Worm (Caenorhabditis elegans) whole organism, L2 larva: ENCODE results near the gene tmem-258.

Source experiments
- C34F6.9 ChIP-seq: fragments of 150-350 bp; optimal IDR thresholded peaks from 2 replicates; lab custom pipeline; 2014; ENCODE audit warnings: missing biosample characterization, missing genetic modification characterization
- F13H6.1 ChIP-seq: sonication (generic microtip); optimal IDR thresholded peaks from 2 replicates; lab custom pipeline; 2016; ENCODE audit warnings: missing genetic modification characterization, missing compliant biosample characterization
- R02D3.7 ChIP-seq: fragments of 150-350 bp; optimal IDR thresholded peaks from 2 replicates; lab custom pipeline; 2014; ENCODE audit warnings: missing biosample characterization, missing genetic modification characterization
- ZK546.5 ChIP-seq: sonication (generic microtip); optimal IDR thresholded peaks from 2 replicates; lab custom pipeline; 2017; ENCODE audit warnings: missing biosample characterization, missing genetic modification characterization
- alr-1 ChIP-seq: fragments of 150-350 bp; optimal IDR thresholded peaks from 2 replicates; lab custom pipeline; 2014; ENCODE audit warnings: missing biosample characterization, missing genetic modification characterization
- blmp-1 ChIP-seq: sonication (generic microtip); optimal IDR thresholded peaks from 2 replicates; lab custom pipeline; 2017; ENCODE audit warnings: missing genetic modification characterization, mild to moderate bottlenecking, missing compliant biosample characterization, antibody characterized with exemption, moderate library complexity; ENCODE audit not compliant: insufficient read depth
- ceh-16 ChIP-seq: fragments of 150-350 bp; optimal IDR thresholded peaks from 2 replicates; lab custom pipeline; 2014; ENCODE audit warnings: missing biosample characterization, missing genetic modification characterization
- crh-2 ChIP-seq: sonication (generic microtip); optimal IDR thresholded peaks from 2 replicates; lab custom pipeline; 2017; ENCODE audit warnings: missing biosample characterization, missing genetic modification characterization
- dmd-4 ChIP-seq: sonication (generic microtip); optimal IDR thresholded peaks from 2 replicates; lab custom pipeline; 2017; ENCODE audit warnings: missing biosample characterization, missing genetic modification characterization
- egl-27 ChIP-seq: sonication (generic microtip); optimal IDR thresholded peaks from 3 replicates; lab custom pipeline; 2017; ENCODE audit warnings: missing biosample characterization, missing genetic modification reagents, missing genetic modification characterization
- fos-1 ChIP-seq: fragments of 150-350 bp; optimal IDR thresholded peaks from 2 replicates; lab custom pipeline; 2014; ENCODE audit warnings: missing biosample characterization, missing genetic modification characterization
- gmeb-1 ChIP-seq: fragments of 150-350 bp; optimal IDR thresholded peaks from 2 replicates; lab custom pipeline; 2014; ENCODE audit warnings: missing biosample characterization, missing genetic modification characterization
- lin-11 ChIP-seq: fragments of 150-350 bp; sonication (generic microtip); optimal IDR thresholded peaks from 2 replicates; lab custom pipeline; 2014; ENCODE audit warnings: missing biosample characterization, missing genetic modification characterization, inconsistent platforms, mixed read lengths
- lin-39 ChIP-seq: fragments of 150-350 bp; optimal IDR thresholded peaks from 2 replicates; lab custom pipeline; 2014; ENCODE audit warnings: missing biosample characterization, missing genetic modification reagents, missing genetic modification characterization
- lsy-2 ChIP-seq, 2 experiments: fragments of 150-350 bp in 1 of 2; sonication (generic microtip) in 1 of 2; optimal IDR thresholded peaks; 2 replicates each; lab custom pipeline; 2014 to 2017; ENCODE audit warnings: missing biosample characterization in 2 of 2, missing genetic modification characterization in 2 of 2
- mbf-1 ChIP-seq: sonication (generic microtip); optimal IDR thresholded peaks from 2 replicates; lab custom pipeline; 2017; ENCODE audit warnings: missing biosample characterization, missing genetic modification characterization
- mdl-1 ChIP-seq, 2 experiments: fragments of 150-350 bp in 1 of 2; sonication (generic microtip) in 1 of 2; optimal IDR thresholded peaks; 2 replicates each; lab custom pipeline; 2017; ENCODE audit warnings: missing biosample characterization in 2 of 2, missing genetic modification characterization in 2 of 2
- nhr-11 ChIP-seq: fragments of 150-350 bp; optimal IDR thresholded peaks from 2 replicates; lab custom pipeline; 2014; ENCODE audit warnings: missing biosample characterization, missing genetic modification characterization
- nhr-12 ChIP-seq: fragments of 150-350 bp; optimal IDR thresholded peaks from 2 replicates; lab custom pipeline; 2014; ENCODE audit warnings: missing biosample characterization, missing genetic modification characterization
- nhr-129 ChIP-seq: fragments of 150-350 bp; optimal IDR thresholded peaks from 2 replicates; lab custom pipeline; 2014; ENCODE audit warnings: missing biosample characterization, missing genetic modification characterization
- nhr-21 ChIP-seq: fragments of 150-350 bp; optimal IDR thresholded peaks from 2 replicates; lab custom pipeline; 2014; ENCODE audit warnings: missing biosample characterization, missing genetic modification characterization
- nhr-23 ChIP-seq: fragments of 150-350 bp; optimal IDR thresholded peaks from 2 replicates; lab custom pipeline; 2014; ENCODE audit warnings: missing biosample characterization, missing genetic modification reagents, missing genetic modification characterization
- nhr-237 ChIP-seq: fragments of 150-350 bp; optimal IDR thresholded peaks from 2 replicates; lab custom pipeline; 2014; ENCODE audit warnings: missing biosample characterization, missing genetic modification characterization
- nhr-25 ChIP-seq: fragments of 150-350 bp; sonication (generic microtip); optimal IDR thresholded peaks from 3 replicates; lab custom pipeline; 2014; ENCODE audit warnings: missing biosample characterization, missing genetic modification characterization
- nhr-6 ChIP-seq: fragments of 150-350 bp; optimal IDR thresholded peaks from 2 replicates; lab custom pipeline; 2014; ENCODE audit warnings: missing biosample characterization, missing genetic modification characterization
- peb-1 ChIP-seq: fragments of 150-350 bp; optimal IDR thresholded peaks from 2 replicates; lab custom pipeline; 2014; ENCODE audit warnings: missing biosample characterization, missing genetic modification characterization
- sem-4 ChIP-seq: fragments of 150-350 bp; optimal IDR thresholded peaks from 2 replicates; lab custom pipeline; 2014; ENCODE audit warnings: missing biosample characterization, missing genetic modification reagents, missing genetic modification characterization
- skn-1 ChIP-seq: sonication (generic microtip); optimal IDR thresholded peaks from 2 replicates; lab custom pipeline; 2017; ENCODE audit warnings: missing biosample characterization, missing genetic modification characterization
- sma-3 ChIP-seq: sonication (generic microtip); optimal IDR thresholded peaks from 2 replicates; lab custom pipeline; 2016; ENCODE audit warnings: missing genetic modification reagents, missing genetic modification characterization, missing compliant biosample characterization
- sma-9 ChIP-seq, 2 experiments: fragments of 150-350 bp in 1 of 2; sonication (generic microtip) in 1 of 2; optimal IDR thresholded peaks; 2 replicates each; lab custom pipeline; 2014 to 2016; ENCODE audit warnings: missing genetic modification characterization in 2 of 2, mild to moderate bottlenecking in 1 of 2, missing biosample characterization in 1 of 2, missing compliant biosample characterization in 1 of 2, missing genetic modification reagents in 1 of 2, moderate library complexity in 1 of 2
- snpc-4 ChIP-seq: fragments of 150-350 bp; optimal IDR thresholded peaks from 2 replicates; lab custom pipeline; 2014; ENCODE audit warnings: missing biosample characterization, missing genetic modification characterization
- unc-39 ChIP-seq: fragments of 150-350 bp; optimal IDR thresholded peaks from 2 replicates; lab custom pipeline; 2014; ENCODE audit warnings: missing biosample characterization, missing genetic modification characterization
- unc-55 ChIP-seq: fragments of 150-350 bp; sonication (generic microtip); optimal IDR thresholded peaks from 3 replicates; lab custom pipeline; 2014; ENCODE audit warnings: missing biosample characterization, missing genetic modification reagents, missing genetic modification characterization
- zag-1 ChIP-seq: fragments of 150-350 bp; optimal IDR thresholded peaks from 2 replicates; lab custom pipeline; 2014; ENCODE audit warnings: missing biosample characterization, missing genetic modification characterization
- ztf-1 ChIP-seq: fragments of 200-800 bp; sonication (Bioruptor generic); conservative IDR thresholded peaks from 2 replicates; pipeline ENCODE4 v1.3.6; 2022; ENCODE audit warnings: missing genetic modification characterization, missing compliant biosample characterization
- ztf-4 ChIP-seq: fragments of 150-350 bp; optimal IDR thresholded peaks from 2 replicates; lab custom pipeline; 2014; ENCODE audit warnings: missing biosample characterization, missing genetic modification characterization

Gene tmem-258

ce11 chrV:7103247-7103646 lies 40.3 kb downstream of the tmem-258 start, which contains the start of gene odr-2:
Gene odr-2, plus strand, starts transcription at chrV:7103547.
- no peak for TF ChIP-seq ZK546.5 (tag; lab: Kevin White, UChicago)
- TF ChIP-seq fos-1, result no peak
- no peak for TF ChIP-seq peb-1 (tag; lab: Kevin White, UChicago)
- no peak for TF ChIP-seq nhr-237 (tag; lab: Kevin White, UChicago)

ce11 chrV:7106499-7107152 lies 43.7 kb downstream of the tmem-258 start:
- TF ChIP-seq nhr-237 (tag; lab: Kevin White, UChicago) (no peak), egl-27 (no peak), alr-1 (tag; lab: Kevin White, UChicago) (no peak), sem-4 (no peak), lin-39 (tag; lab: Kevin White, UChicago) (no peak), zag-1 (tag; lab: Kevin White, UChicago) (no peak), sma-9 (GFP tag; optimal IDR thresholded peaks at IDR 0.05; lab: Kevin White, UChicago) (no peak), sma-9 (tag; optimal IDR thresholded peaks at IDR 0.05; lab: Kevin White, UChicago) (no peak), mdl-1 (tag; optimal IDR thresholded peaks at IDR 0.05; lab: Kevin White, UChicago) (no peak), fos-1 (no peak), nhr-23 (tag; lab: Kevin White, UChicago) (no peak), F13H6.1 (tag; lab: Kevin White, UChicago) (no peak), lin-11 (tag; lab: Kevin White, UChicago) (no peak), R02D3.7 (tag; lab: Kevin White, UChicago) (no peak), nhr-21 (tag; lab: Kevin White, UChicago) (no peak), mbf-1 (tag; lab: Kevin White, UChicago) (no peak), blmp-1 (no peak), nhr-25 (tag; lab: Kevin White, UChicago) (no peak), ceh-16 (no peak), nhr-6 (tag; lab: Kevin White, UChicago) (no peak)
- TF ChIP-seq, all 48 proteins: peak for 0

- TF ChIP-seq lsy-2 (tag; optimal IDR thresholded peaks at IDR 0.05; lab: Kevin White, UChicago) (no peak), gmeb-1 (tag; lab: Kevin White, UChicago) (no peak), nhr-129 (no peak), ztf-1 (no peak), snpc-4 (tag; lab: Kevin White, UChicago) (no peak), nhr-11 (tag; lab: Kevin White, UChicago) (no peak)
Measured at ce11 chrV:7110370-7110769, 47.4 kb downstream of the tmem-258 start.

ce11 chrV:7111276-7111675 lies 48.3 kb downstream of the tmem-258 start:
- no peak for TF ChIP-seq nhr-12
- TF ChIP-seq lin-11 (tag; lab: Kevin White, UChicago), result no peak
- no peak for TF ChIP-seq nhr-237 (tag; lab: Kevin White, UChicago)
- no peak for TF ChIP-seq sma-3 (GFP tag; lab: Kevin White, UChicago)
- no peak for TF ChIP-seq lsy-2 (tag; optimal IDR thresholded peaks at IDR 0.05; lab: Kevin White, UChicago)
- no peak for TF ChIP-seq nhr-11 (tag; lab: Kevin White, UChicago)
- no peak for TF ChIP-seq crh-2 (tag; lab: Kevin White, UChicago)
- TF ChIP-seq unc-55, result peak; percentile 15
- peak; percentile 15 for TF ChIP-seq F13H6.1 (tag; lab: Kevin White, UChicago)
- TF ChIP-seq sma-9 (GFP tag; optimal IDR thresholded peaks at IDR 0.05; lab: Kevin White, UChicago), result peak; percentile 23
- TF ChIP-seq sma-9 (tag; optimal IDR thresholded peaks at IDR 0.05; lab: Kevin White, UChicago), result no peak
- TF ChIP-seq gmeb-1 (tag; lab: Kevin White, UChicago), result no peak
- TF ChIP-seq nhr-25 (tag; lab: Kevin White, UChicago), result no peak
- no peak for TF ChIP-seq ZK546.5 (tag; lab: Kevin White, UChicago)
- no peak for TF ChIP-seq ztf-4 (tag; lab: Kevin White, UChicago)
- TF ChIP-seq C34F6.9 (tag; lab: Kevin White, UChicago), result peak; percentile 26
- TF ChIP-seq zag-1 (tag; lab: Kevin White, UChicago), result no peak
- TF ChIP-seq nhr-23 (tag; lab: Kevin White, UChicago), result no peak

- TF ChIP-seq snpc-4 (tag; lab: Kevin White, UChicago) (no peak), skn-1 (no peak), dmd-4 (tag; lab: Kevin White, UChicago) (no peak), peb-1 (tag; lab: Kevin White, UChicago) (no peak), ceh-16 (no peak), unc-39 (tag; lab: Kevin White, UChicago) (no peak)
Measured at ce11 chrV:7112223-7112622, 49.2 kb downstream of the tmem-258 start.
